Worm (Caenorhabditis elegans): ENCODE results near the gene F59B10.6.

F59B10.6 gene

DNA sequence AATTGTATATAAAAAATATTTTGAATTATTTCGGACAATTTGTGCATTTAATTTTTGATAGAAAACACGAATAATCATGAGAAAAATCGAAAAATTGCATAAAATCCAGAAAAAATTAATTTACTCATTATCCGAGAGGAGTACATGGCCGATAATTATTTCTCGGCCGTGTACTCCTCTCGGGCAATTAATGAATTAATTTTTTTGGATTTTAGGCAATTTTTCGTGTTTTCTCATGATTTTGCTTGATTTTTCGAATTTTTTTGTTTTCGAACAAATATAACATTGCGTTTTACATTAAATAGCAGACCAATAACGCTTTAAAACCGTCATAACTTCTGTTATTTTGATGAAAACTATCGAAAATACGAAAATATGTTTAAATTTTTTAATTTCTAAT is 13.7 kb upstream of the F59B10.6 start:
- TF ChIP-seq flt-1 (GFP tag; IDR thresholded peaks at IDR 0.05) (no peak), ceh-36 (tag; optimal IDR thresholded peaks at IDR 0.05) (no peak), tbx-37 (GFP tag; conservative IDR thresholded peaks at IDR 0.05) (peak; percentile 40; the same call in 1 of the 2 replicates), F13C5.2 (tag; optimal IDR thresholded peaks at IDR 0.05) (peak; percentile 19), hmg-4 (GFP tag; optimal IDR thresholded peaks at IDR 0.05) (no peak), ceh-13 (GFP tag; optimal IDR thresholded peaks at IDR 0.05) (no peak)

ce11 chrII:10537571-10537970 is 13.3 kb upstream of the F59B10.6 start, which contains the start of gene R166.2:
R166.2 (minus strand) TSS chrII:10537671.
- TF ChIP-seq pes-1 (GFP tag; IDR thresholded peaks at IDR 0.05) (no peak), aly-1 (tag; optimal IDR thresholded peaks at IDR 0.05) (no peak), tra-4 (tag; optimal IDR thresholded peaks at IDR 0.05) (no peak), tbx-11 (GFP tag; IDR thresholded peaks at IDR 0.05) (no peak), hmg-4 (GFP tag; optimal IDR thresholded peaks at IDR 0.05) (no peak)

DNA sequence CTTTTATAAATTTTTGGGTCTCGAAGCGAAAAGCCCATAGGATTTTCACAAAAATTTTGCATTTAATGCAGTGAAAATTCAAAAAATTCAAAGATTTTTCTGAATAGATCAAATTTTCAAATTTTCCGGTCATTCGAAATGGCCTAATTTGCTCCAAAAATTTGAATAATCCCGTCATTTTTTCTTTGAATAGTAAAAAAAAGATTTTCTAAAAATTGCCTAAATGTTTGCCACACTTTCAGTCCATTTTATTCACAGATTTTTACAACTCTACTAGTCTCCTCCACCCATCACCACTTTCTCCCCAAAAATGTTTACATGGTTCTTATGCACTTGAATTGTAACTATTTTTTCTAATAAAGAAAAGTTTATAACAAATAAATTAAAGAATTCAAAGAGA is 9.7 kb upstream of the F59B10.6 start:
- TF ChIP-seq tbx-37 (GFP tag; conservative IDR thresholded peaks at IDR 0.05) (no peak), scrt-1 (GFP tag; IDR thresholded peaks at IDR 0.05) (no peak), ceh-36 (tag; optimal IDR thresholded peaks at IDR 0.05) (no peak), hmbx-1 (tag; optimal IDR thresholded peaks at IDR 0.05) (no peak), B0310.2 (tag; optimal IDR thresholded peaks at IDR 0.05) (no peak), pes-1 (GFP tag; IDR thresholded peaks at IDR 0.05) (no peak)

DNA sequence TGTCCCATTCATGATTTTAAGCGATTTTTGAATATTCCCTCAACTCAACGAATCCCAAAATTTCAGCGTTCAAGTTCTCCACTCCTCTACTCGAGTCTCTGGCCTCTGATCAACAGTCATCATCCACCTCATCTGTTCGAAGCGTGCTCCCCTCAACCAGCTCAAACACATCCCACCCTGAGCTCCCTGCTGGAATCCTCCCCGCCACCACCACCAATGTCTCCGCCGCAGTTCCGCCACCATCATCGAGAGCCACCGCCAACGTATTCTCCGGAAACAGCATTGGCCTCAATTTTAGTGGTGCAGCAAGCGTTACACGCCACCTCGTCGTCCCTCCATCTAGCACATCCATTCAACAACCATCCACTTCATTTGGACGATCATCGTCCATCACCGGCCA is 7.3 kb upstream of the F59B10.6 start:
- TF ChIP-seq hmbx-1 (tag; optimal IDR thresholded peaks at IDR 0.05) (no peak), ama-1 (optimal IDR thresholded peaks at IDR 0.05) (no peak), hmg-4 (GFP tag; optimal IDR thresholded peaks at IDR 0.05) (no peak), flt-1 (GFP tag; IDR thresholded peaks at IDR 0.05) (no peak), scrt-1 (GFP tag; IDR thresholded peaks at IDR 0.05) (no peak), tbx-37 (GFP tag; conservative IDR thresholded peaks at IDR 0.05) (no peak), B0310.2 (tag; optimal IDR thresholded peaks at IDR 0.05) (no peak), hnd-1 (tag; optimal IDR thresholded peaks at IDR 0.05) (no peak), tra-4 (tag; optimal IDR thresholded peaks at IDR 0.05) (no peak), ets-7 (tag; optimal IDR thresholded peaks at IDR 0.05) (no peak), aly-1 (tag; optimal IDR thresholded peaks at IDR 0.05) (no peak), ceh-36 (tag; optimal IDR thresholded peaks at IDR 0.05) (no peak), ceh-13 (GFP tag; optimal IDR thresholded peaks at IDR 0.05) (no peak), F13C5.2 (tag; optimal IDR thresholded peaks at IDR 0.05) (no peak), tbx-11 (GFP tag; IDR thresholded peaks at IDR 0.05) (no peak), sea-1 (GFP tag; conservative IDR thresholded peaks at IDR 0.05) (no peak), pes-1 (GFP tag; IDR thresholded peaks at IDR 0.05) (no peak)

ce11 chrII:10530907-10531306 is 6.6 kb upstream of the F59B10.6 start:
- no peak for TF ChIP-seq F13C5.2 (tag; optimal IDR thresholded peaks at IDR 0.05)
- TF ChIP-seq ets-7 (tag; optimal IDR thresholded peaks at IDR 0.05) = no peak
- no peak for TF ChIP-seq sea-1 (GFP tag; conservative IDR thresholded peaks at IDR 0.05)
- no peak for TF ChIP-seq hnd-1 (tag; optimal IDR thresholded peaks at IDR 0.05)
- TF ChIP-seq ama-1 (optimal IDR thresholded peaks at IDR 0.05) = no peak
- no peak for TF ChIP-seq hmg-4 (GFP tag; optimal IDR thresholded peaks at IDR 0.05)
- TF ChIP-seq ceh-36 (tag; optimal IDR thresholded peaks at IDR 0.05) = no peak
- no peak for TF ChIP-seq ceh-13 (GFP tag; optimal IDR thresholded peaks at IDR 0.05)
- TF ChIP-seq scrt-1 (GFP tag; IDR thresholded peaks at IDR 0.05) = no peak
- no peak for TF ChIP-seq tbx-37 (GFP tag; conservative IDR thresholded peaks at IDR 0.05)
- TF ChIP-seq tra-4 (tag; optimal IDR thresholded peaks at IDR 0.05) = no peak
- no peak for TF ChIP-seq flt-1 (GFP tag; IDR thresholded peaks at IDR 0.05)
- no peak for TF ChIP-seq hmbx-1 (tag; optimal IDR thresholded peaks at IDR 0.05)
- no peak for TF ChIP-seq tbx-11 (GFP tag; IDR thresholded peaks at IDR 0.05)
- TF ChIP-seq pes-1 (GFP tag; IDR thresholded peaks at IDR 0.05) = no peak
- TF ChIP-seq B0310.2 (tag; optimal IDR thresholded peaks at IDR 0.05) = no peak
- TF ChIP-seq aly-1 (tag; optimal IDR thresholded peaks at IDR 0.05) = no peak

DNA sequence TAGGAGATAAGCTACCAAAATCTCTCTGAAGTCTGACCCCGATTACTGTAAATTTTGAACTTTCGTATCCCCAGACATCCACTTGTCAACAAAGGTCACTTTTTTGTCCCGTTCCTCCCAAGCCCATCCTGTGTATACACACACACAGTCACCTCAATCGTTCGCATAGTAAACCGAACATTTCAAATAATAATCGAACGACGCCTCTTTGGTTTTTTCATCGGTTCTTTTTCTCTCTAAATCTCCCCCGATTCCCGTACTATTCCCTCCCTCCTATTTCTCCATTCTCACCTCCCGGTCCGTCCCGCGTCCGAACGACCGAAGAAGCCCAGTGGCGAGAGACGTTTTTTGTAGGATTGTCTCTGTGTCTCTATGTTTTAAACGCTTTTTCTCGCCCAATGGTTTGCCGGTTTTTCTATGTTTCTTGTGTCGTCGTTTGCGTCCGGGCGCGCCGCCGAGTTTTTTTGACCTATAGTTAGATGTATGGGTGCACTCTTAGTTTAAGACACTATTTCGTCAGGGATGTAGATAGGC is 5.0 kb upstream of the F59B10.6 start:
- TF ChIP-seq flt-1 (GFP tag; IDR thresholded peaks at IDR 0.05) (no peak), sea-1 (GFP tag; conservative IDR thresholded peaks at IDR 0.05) (no peak), tbx-37 (GFP tag; conservative IDR thresholded peaks at IDR 0.05) (0 out of 2 replicates have a peak, but pooled peaks have one; percentile 15), aly-1 (tag; optimal IDR thresholded peaks at IDR 0.05) (no peak)

DNA sequence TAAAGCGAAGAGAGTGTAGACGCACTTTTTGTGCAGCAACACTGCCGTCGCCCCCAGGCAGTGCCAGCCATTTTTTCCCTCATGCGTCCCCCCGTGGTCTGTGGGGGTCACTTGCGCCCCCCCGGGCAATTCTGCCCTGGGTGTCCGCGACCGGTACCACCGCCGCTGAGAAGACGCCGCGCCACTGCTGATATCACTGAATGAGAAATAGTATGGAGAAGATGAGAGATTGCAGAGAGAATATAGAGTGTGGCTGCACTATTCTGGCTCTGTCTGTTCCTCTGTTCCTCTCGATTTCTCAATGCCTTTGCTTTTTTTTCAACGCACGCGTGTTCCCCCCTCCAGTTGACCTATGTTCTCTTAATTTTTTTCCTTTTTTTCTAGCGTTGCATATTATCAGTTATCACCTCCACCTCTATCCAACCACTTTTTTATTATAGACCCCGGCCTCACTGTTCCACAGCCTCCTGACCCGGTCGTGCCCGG is 3.4 kb upstream of the F59B10.6 start, which contains the start of gene mab-10:
mab-10 (plus strand) TSS at position 436 of the 486 bp plus-strand sequence.
- TF ChIP-seq ceh-13 (GFP tag; optimal IDR thresholded peaks at IDR 0.05) = no peak
- TF ChIP-seq tra-4 (tag; optimal IDR thresholded peaks at IDR 0.05) = no peak
- peak; percentile 59; the same call in 1 of the 2 replicates for TF ChIP-seq scrt-1 (GFP tag; IDR thresholded peaks at IDR 0.05)
- no peak for TF ChIP-seq hmg-4 (GFP tag; optimal IDR thresholded peaks at IDR 0.05)
- no peak for TF ChIP-seq ama-1 (optimal IDR thresholded peaks at IDR 0.05)

DNA sequence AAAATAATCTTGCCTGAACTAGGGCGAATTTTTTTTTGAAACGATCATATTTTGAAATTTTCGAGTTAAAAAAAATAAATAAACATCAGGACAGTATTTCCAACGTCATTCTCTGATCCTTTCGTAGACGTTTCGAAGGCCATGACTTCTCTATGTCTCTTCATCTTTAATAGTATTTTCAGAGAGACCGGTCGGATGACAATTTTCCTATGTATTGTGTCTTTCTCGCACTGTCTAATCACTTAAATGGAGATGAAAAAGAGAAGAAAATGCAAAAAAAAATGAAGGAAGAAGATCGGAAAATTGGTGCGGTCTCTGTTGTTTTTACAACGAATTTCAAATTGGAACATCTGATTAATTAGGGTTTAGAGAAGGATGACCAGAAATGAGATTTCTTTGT is 860 bp upstream of the F59B10.6 start:
- TF ChIP-seq sea-1 (GFP tag; conservative IDR thresholded peaks at IDR 0.05) (no peak), ets-7 (tag; optimal IDR thresholded peaks at IDR 0.05) (no peak), tbx-37 (GFP tag; conservative IDR thresholded peaks at IDR 0.05) (no peak), hmbx-1 (tag; optimal IDR thresholded peaks at IDR 0.05) (no peak), F13C5.2 (tag; optimal IDR thresholded peaks at IDR 0.05) (no peak), hmg-4 (GFP tag; optimal IDR thresholded peaks at IDR 0.05) (no peak), ceh-36 (tag; optimal IDR thresholded peaks at IDR 0.05) (no peak), aly-1 (tag; optimal IDR thresholded peaks at IDR 0.05) (no peak), tra-4 (tag; optimal IDR thresholded peaks at IDR 0.05) (no peak), scrt-1 (GFP tag; IDR thresholded peaks at IDR 0.05) (no peak), hnd-1 (tag; optimal IDR thresholded peaks at IDR 0.05) (no peak), tbx-11 (GFP tag; IDR thresholded peaks at IDR 0.05) (no peak), flt-1 (GFP tag; IDR thresholded peaks at IDR 0.05) (no peak), ama-1 (optimal IDR thresholded peaks at IDR 0.05) (no peak)

All from whole organism, early embryonic.